Worm (Caenorhabditis elegans) whole organism, late embryonic: ENCODE measurements around the gene srw-63.

ENCODE experiments used
- C08G9.2 ChIP-seq: sonication (generic microtip); optimal IDR thresholded peaks from 2 replicates; lab custom pipeline; 2016; ENCODE audit warnings: mild to moderate bottlenecking, missing genetic modification characterization, moderate library complexity, missing compliant biosample characterization
- C38D4.7 ChIP-seq: fragments of 200-800 bp; sonication (Bioruptor generic); optimal IDR thresholded peaks from 2 replicates; lab custom pipeline; 2018; ENCODE audit warnings: mild to moderate bottlenecking, missing genetic modification characterization, moderate library complexity, missing compliant biosample characterization
- F13H6.1 ChIP-seq: sonication (generic microtip); optimal IDR thresholded peaks from 2 replicates; lab custom pipeline; 2016; ENCODE audit warnings: missing genetic modification characterization, missing compliant biosample characterization
- T23F11.4 ChIP-seq: fragments of 200-800 bp; sonication (Bioruptor generic); optimal IDR thresholded peaks from 2 replicates; lab custom pipeline; 2018; ENCODE audit warnings: mild to moderate bottlenecking, missing genetic modification characterization, missing compliant biosample characterization
- Y22D7AL.16 ChIP-seq: sonication (generic microtip); optimal IDR thresholded peaks from 2 replicates; lab custom pipeline; 2016; ENCODE audit warnings: missing genetic modification characterization, missing compliant biosample characterization
- ceh-19 ChIP-seq: fragments of 200-800 bp; sonication (Bioruptor generic); optimal IDR thresholded peaks from 2 replicates; lab custom pipeline; 2018; ENCODE audit warnings: mild to moderate bottlenecking, missing genetic modification characterization, missing compliant biosample characterization
- ceh-24 ChIP-seq: sonication (generic microtip); optimal IDR thresholded peaks from 2 replicates; lab custom pipeline; 2016; ENCODE audit warnings: mild to moderate bottlenecking, missing genetic modification characterization, missing compliant biosample characterization
- ceh-30 ChIP-seq: fragments of 150-350 bp; optimal IDR thresholded peaks from 2 replicates; lab custom pipeline; 2014; ENCODE audit warnings: missing biosample characterization, missing genetic modification characterization
- ceh-31 ChIP-seq: sonication (generic microtip); optimal IDR thresholded peaks from 2 replicates; lab custom pipeline; 2016; ENCODE audit warnings: missing genetic modification characterization, missing compliant biosample characterization
- ceh-34 ChIP-seq: sonication (generic microtip); optimal IDR thresholded peaks from 2 replicates; lab custom pipeline; 2016; ENCODE audit warnings: mild to moderate bottlenecking, missing genetic modification characterization, missing compliant biosample characterization
- ceh-48 ChIP-seq: sonication (generic microtip); optimal IDR thresholded peaks from 2 replicates; lab custom pipeline; 2016; ENCODE audit warnings: missing genetic modification characterization, inconsistent platforms, missing compliant biosample characterization
- ceh-6 ChIP-seq: fragments of 200-800 bp; sonication (Bioruptor generic); optimal IDR thresholded peaks from 2 replicates; lab custom pipeline; 2018; ENCODE audit warnings: mild to moderate bottlenecking, missing genetic modification characterization, missing compliant biosample characterization
- che-1 ChIP-seq: sonication (generic microtip); optimal IDR thresholded peaks from 2 replicates; lab custom pipeline; 2016; ENCODE audit warnings: mild to moderate bottlenecking, missing genetic modification characterization, missing compliant biosample characterization
- dmd-4 ChIP-seq: sonication (generic microtip); optimal IDR thresholded peaks from 2 replicates; lab custom pipeline; 2016; ENCODE audit warnings: borderline replicate concordance, missing genetic modification characterization, missing compliant biosample characterization
- dve-1 ChIP-seq: sonication (generic microtip); optimal IDR thresholded peaks from 2 replicates; lab custom pipeline; 2017; ENCODE audit warnings: antibody characterized with exemption, mild to moderate bottlenecking, missing genetic modification characterization, missing compliant biosample characterization
- elt-2 ChIP-seq: sonication (generic microtip); optimal IDR thresholded peaks from 2 replicates; lab custom pipeline; 2016; ENCODE audit warnings: missing genetic modification reagents, missing genetic modification characterization, missing compliant biosample characterization
- ets-4 ChIP-seq: sonication (generic microtip); optimal IDR thresholded peaks from 2 replicates; lab custom pipeline; 2016; ENCODE audit warnings: missing genetic modification characterization, missing compliant biosample characterization
- eyg-1 ChIP-seq: sonication (generic microtip); optimal IDR thresholded peaks from 2 replicates; lab custom pipeline; 2016; ENCODE audit warnings: missing genotype, missing genetic modification characterization, missing compliant biosample characterization
- gmeb-2 ChIP-seq: sonication (generic microtip); optimal IDR thresholded peaks from 2 replicates; lab custom pipeline; 2016; ENCODE audit warnings: missing genetic modification characterization, inconsistent platforms, missing compliant biosample characterization
- hlh-6 ChIP-seq: sonication (generic microtip); optimal IDR thresholded peaks from 2 replicates; lab custom pipeline; 2016; ENCODE audit warnings: missing genotype, missing genetic modification characterization, missing compliant biosample characterization
- lin-11 ChIP-seq: fragments of 200-800 bp; sonication (Bioruptor generic); optimal IDR thresholded peaks from 2 replicates; lab custom pipeline; 2018; ENCODE audit warnings: mild to moderate bottlenecking, missing genetic modification characterization, missing compliant biosample characterization
- madf-2 ChIP-seq: sonication (generic microtip); optimal IDR thresholded peaks from 2 replicates; lab custom pipeline; 2017; ENCODE audit warnings: missing genetic modification characterization, missing compliant biosample characterization
- mec-3 ChIP-seq: sonication (generic microtip); optimal IDR thresholded peaks from 2 replicates; lab custom pipeline; 2016; ENCODE audit warnings: borderline replicate concordance, missing genetic modification characterization, missing compliant biosample characterization
- nfya-1 ChIP-seq: sonication (generic microtip); optimal IDR thresholded peaks from 2 replicates; lab custom pipeline; 2017; ENCODE audit warnings: missing genetic modification characterization, mild to moderate bottlenecking, missing compliant biosample characterization, antibody characterized with exemption, moderate library complexity
- nhr-232 ChIP-seq: sonication (generic microtip); optimal IDR thresholded peaks from 2 replicates; lab custom pipeline; 2016; ENCODE audit warnings: missing genetic modification characterization, missing compliant biosample characterization
- odd-2 ChIP-seq: sonication (generic microtip); optimal IDR thresholded peaks from 2 replicates; lab custom pipeline; 2017; ENCODE audit warnings: antibody characterized with exemption, mild to moderate bottlenecking, missing genetic modification characterization, missing compliant biosample characterization
- pag-3 ChIP-seq: sonication (generic microtip); optimal IDR thresholded peaks from 2 replicates; lab custom pipeline; 2016; ENCODE audit warnings: missing compliant biosample characterization, missing genetic modification characterization, borderline replicate concordance
- pha-2 ChIP-seq: sonication (generic microtip); optimal IDR thresholded peaks from 2 replicates; lab custom pipeline; 2017; ENCODE audit warnings: mild to moderate bottlenecking, missing genetic modification characterization, missing compliant biosample characterization
- pha-4 ChIP-seq: fragments of 150-350 bp; optimal IDR thresholded peaks from 2 replicates; lab custom pipeline; 2018; ENCODE audit warnings: missing biosample characterization, missing genetic modification reagents, missing genetic modification characterization
- pqm-1 ChIP-seq: sonication (generic microtip); optimal IDR thresholded peaks from 2 replicates; lab custom pipeline; 2016; ENCODE audit warnings: missing genetic modification characterization, missing compliant biosample characterization
- rnt-1 ChIP-seq: sonication (generic microtip); optimal IDR thresholded peaks from 2 replicates; lab custom pipeline; 2016; ENCODE audit warnings: missing genetic modification characterization, missing compliant biosample characterization
- sdc-2 ChIP-seq: sonication (generic microtip); optimal IDR thresholded peaks from 2 replicates; lab custom pipeline; 2016; ENCODE audit warnings: missing genotype, missing genetic modification characterization, missing compliant biosample characterization
- syd-9 ChIP-seq: sonication (generic microtip); optimal IDR thresholded peaks from 2 replicates; lab custom pipeline; 2016; ENCODE audit warnings: mild to moderate bottlenecking, missing genetic modification characterization, moderate library complexity, missing compliant biosample characterization
- tbx-2 ChIP-seq: sonication (generic microtip); optimal IDR thresholded peaks from 2 replicates; lab custom pipeline; 2016; ENCODE audit warnings: missing genetic modification characterization, missing compliant biosample characterization
- tbx-7 ChIP-seq: sonication (generic microtip); optimal IDR thresholded peaks from 2 replicates; lab custom pipeline; 2016; ENCODE audit warnings: missing genotype, missing genetic modification characterization, missing compliant biosample characterization
- ttx-3 ChIP-seq: sonication (generic microtip); optimal IDR thresholded peaks from 2 replicates; lab custom pipeline; 2016; ENCODE audit warnings: missing genetic modification reagents, missing genetic modification characterization, missing compliant biosample characterization
- unc-3 ChIP-seq, 2 experiments: fragments of 200-800 bp in 1 of 2; sonication (Bioruptor generic) in 1 of 2; sonication (generic microtip) in 1 of 2; conservative IDR thresholded peaks in 1 of 2; optimal IDR thresholded peaks in 1 of 2; 2 replicates each; pipeline versions ENCODE4 v1.3.6 to Lab custom; 2016 to 2022; ENCODE audit warnings: missing compliant biosample characterization in 2 of 2, missing genetic modification characterization in 2 of 2, missing genetic modification reagents in 1 of 2
- unc-55 ChIP-seq: sonication (generic microtip); optimal IDR thresholded peaks from 2 replicates; lab custom pipeline; 2017; ENCODE audit warnings: missing biosample characterization, missing genetic modification reagents, missing genetic modification characterization
- unc-86 ChIP-seq: sonication (generic microtip); optimal IDR thresholded peaks from 2 replicates; lab custom pipeline; 2016; ENCODE audit warnings: missing genetic modification characterization, missing compliant biosample characterization
- zip-5 ChIP-seq: sonication (generic microtip); optimal IDR thresholded peaks from 2 replicates; lab custom pipeline; 2016; ENCODE audit warnings: missing genetic modification characterization, missing compliant biosample characterization
- ztf-16 ChIP-seq: sonication (generic microtip); optimal IDR thresholded peaks from 2 replicates; lab custom pipeline; 2017; ENCODE audit warnings: missing genetic modification characterization, missing compliant biosample characterization

srw-63 gene

ce11 chrIV:14019883-14020282, 4.1 kb upstream of the srw-63 start, which contains the start of the genes irld-56 and irld-55:
irld-56 (minus strand) TSS chrIV:14019983.
irld-55 (plus strand) TSS chrIV:14020198.
- TF ChIP-seq dmd-4 (tag; lab: Kevin White, UChicago) (no peak), pha-4 (tag; lab: Kevin White, UChicago) (no peak), ets-4 (tag; lab: Kevin White, UChicago) (no peak), ceh-30 (tag; lab: Kevin White, UChicago) (no peak), eyg-1 (tag; lab: Kevin White, UChicago) (no peak), unc-55 (GFP tag; lab: Kevin White, UChicago) (no peak), pha-2 (no peak), ceh-34 (tag; lab: Kevin White, UChicago) (no peak), F13H6.1 (no peak), tbx-2 (tag; lab: Kevin White, UChicago) (no peak), T23F11.4 (GFP tag; lab: Kevin White, UChicago) (no peak), ceh-6 (no peak), ceh-48 (tag; lab: Kevin White, UChicago) (no peak), sdc-2 (no peak), C08G9.2 (tag; lab: Kevin White, UChicago) (no peak), pag-3 (no peak), dve-1 (no peak), syd-9 (tag; lab: Kevin White, UChicago) (no peak)

- TF ChIP-seq C38D4.7 (GFP tag; lab: Kevin White, UChicago) = peak; percentile 59
- TF ChIP-seq zip-5 (tag; lab: Kevin White, UChicago) = peak; percentile 6
- TF ChIP-seq madf-2 (tag; lab: Kevin White, UChicago) = no peak
- TF ChIP-seq unc-3 (GFP tag; conservative IDR thresholded peaks at IDR 0.05; lab: Robert Waterston, UW) = 0 out of 2 replicates have a peak, but pooled peaks have one; percentile 19
- no peak for TF ChIP-seq unc-3 (tag; optimal IDR thresholded peaks at IDR 0.05; lab: Kevin White, UChicago)
- TF ChIP-seq ttx-3 (tag; lab: Kevin White, UChicago) = peak; percentile 71
- TF ChIP-seq tbx-2 (tag; lab: Kevin White, UChicago) = peak; percentile 10
- no peak for TF ChIP-seq ceh-48 (tag; lab: Kevin White, UChicago)
- TF ChIP-seq pha-2 = peak; percentile 51
- TF ChIP-seq gmeb-2 = no peak
- TF ChIP-seq hlh-6 (tag; lab: Kevin White, UChicago) = no peak
- TF ChIP-seq Y22D7AL.16 = peak; percentile 28
- peak; percentile 55 for TF ChIP-seq nhr-232 (tag; lab: Kevin White, UChicago)
- peak; percentile 27 for TF ChIP-seq unc-86
- peak; percentile 56 for TF ChIP-seq lin-11 (tag; lab: Kevin White, UChicago)
- TF ChIP-seq nfya-1 = peak; percentile 40
- no peak for TF ChIP-seq mec-3 (tag; lab: Kevin White, UChicago)
- TF ChIP-seq pqm-1 (tag; lab: Kevin White, UChicago) = no peak
- TF ChIP-seq tbx-7 (tag; lab: Kevin White, UChicago) = no peak
- peak; percentile 63 for TF ChIP-seq elt-2 (tag; lab: Kevin White, UChicago)
- no peak for TF ChIP-seq eyg-1 (tag; lab: Kevin White, UChicago)
- TF ChIP-seq ztf-16 (tag; lab: Kevin White, UChicago) = no peak
- TF ChIP-seq odd-2 (tag; lab: Kevin White, UChicago) = peak; percentile 8
- TF ChIP-seq ceh-19 (GFP tag; lab: Kevin White, UChicago) = no peak
- peak; percentile 66 for TF ChIP-seq che-1 (tag; lab: Kevin White, UChicago)
- peak; percentile 22 for TF ChIP-seq ceh-34 (tag; lab: Kevin White, UChicago)
- TF ChIP-seq, all 69 proteins: peak for 15
Measured at ce11 chrIV:14013692-14014091, 2.1 kb downstream of the srw-63 start.

ce11 chrIV:14008709-14009108, 7.0 kb downstream of the srw-63 start:
- TF ChIP-seq ceh-24 (no peak), C38D4.7 (GFP tag; lab: Kevin White, UChicago) (no peak), Y22D7AL.16 (no peak), pha-2 (no peak), F13H6.1 (no peak), rnt-1 (tag; lab: Kevin White, UChicago) (no peak), T23F11.4 (GFP tag; lab: Kevin White, UChicago) (no peak), madf-2 (tag; lab: Kevin White, UChicago) (no peak), ceh-31 (no peak), ceh-34 (tag; lab: Kevin White, UChicago) (no peak), pha-4 (tag; lab: Kevin White, UChicago) (no peak), ttx-3 (tag; lab: Kevin White, UChicago) (no peak)
